Worm (Caenorhabditis elegans) whole organism, late embryonic: ENCODE results near the gene Y54F10AM.15.
"Not testable (repeated sequence)": the region's sequence is repeated elsewhere in the genome, so short reads cannot be mapped to it uniquely, and the experiment has no call there.

ENCODE experiments used
- C08G9.2 ChIP-seq: sonication (generic microtip); optimal IDR thresholded peaks from 2 replicates; lab custom pipeline; 2016; ENCODE audit warnings: mild to moderate bottlenecking, missing genetic modification characterization, moderate library complexity, missing compliant biosample characterization
- K09A11.1 ChIP-seq: sonication (generic microtip); optimal IDR thresholded peaks from 2 replicates; lab custom pipeline; 2017; ENCODE audit warnings: antibody characterized with exemption, mild to moderate bottlenecking, missing genetic modification characterization, missing compliant biosample characterization; ENCODE audit not compliant: insufficient read depth
- T23F11.4 ChIP-seq: fragments of 200-800 bp; sonication (Bioruptor generic); optimal IDR thresholded peaks from 2 replicates; lab custom pipeline; 2018; ENCODE audit warnings: mild to moderate bottlenecking, missing genetic modification characterization, missing compliant biosample characterization
- Y22D7AL.16 ChIP-seq: sonication (generic microtip); optimal IDR thresholded peaks from 2 replicates; lab custom pipeline; 2016; ENCODE audit warnings: missing genetic modification characterization, missing compliant biosample characterization
- ahr-1 ChIP-seq: sonication (generic microtip); optimal IDR thresholded peaks from 2 replicates; lab custom pipeline; 2016; ENCODE audit warnings: missing genetic modification characterization, missing compliant biosample characterization
- ceh-18 ChIP-seq: sonication (generic microtip); optimal IDR thresholded peaks from 2 replicates; lab custom pipeline; 2016; ENCODE audit warnings: missing genetic modification characterization, missing compliant biosample characterization
- ceh-19 ChIP-seq: fragments of 200-800 bp; sonication (Bioruptor generic); optimal IDR thresholded peaks from 2 replicates; lab custom pipeline; 2018; ENCODE audit warnings: mild to moderate bottlenecking, missing genetic modification characterization, missing compliant biosample characterization
- ceh-2 ChIP-seq: sonication (generic microtip); optimal IDR thresholded peaks from 2 replicates; lab custom pipeline; 2016; ENCODE audit warnings: missing genotype, missing genetic modification characterization, missing compliant biosample characterization
- ceh-24 ChIP-seq: sonication (generic microtip); optimal IDR thresholded peaks from 2 replicates; lab custom pipeline; 2016; ENCODE audit warnings: mild to moderate bottlenecking, missing genetic modification characterization, missing compliant biosample characterization
- ceh-30 ChIP-seq: fragments of 150-350 bp; optimal IDR thresholded peaks from 2 replicates; lab custom pipeline; 2014; ENCODE audit warnings: missing biosample characterization, missing genetic modification characterization
- ceh-31 ChIP-seq: sonication (generic microtip); optimal IDR thresholded peaks from 2 replicates; lab custom pipeline; 2016; ENCODE audit warnings: missing genetic modification characterization, missing compliant biosample characterization
- ceh-34 ChIP-seq: sonication (generic microtip); optimal IDR thresholded peaks from 2 replicates; lab custom pipeline; 2016; ENCODE audit warnings: mild to moderate bottlenecking, missing genetic modification characterization, missing compliant biosample characterization
- ceh-9 ChIP-seq: sonication (generic microtip); optimal IDR thresholded peaks from 2 replicates; lab custom pipeline; 2016; ENCODE audit warnings: mild to moderate bottlenecking, missing genetic modification characterization, inconsistent platforms, missing compliant biosample characterization
- che-1 ChIP-seq: sonication (generic microtip); optimal IDR thresholded peaks from 2 replicates; lab custom pipeline; 2016; ENCODE audit warnings: mild to moderate bottlenecking, missing genetic modification characterization, missing compliant biosample characterization
- elt-2 ChIP-seq: sonication (generic microtip); optimal IDR thresholded peaks from 2 replicates; lab custom pipeline; 2016; ENCODE audit warnings: missing genetic modification reagents, missing genetic modification characterization, missing compliant biosample characterization
- elt-4 ChIP-seq: sonication (generic microtip); optimal IDR thresholded peaks from 2 replicates; lab custom pipeline; 2016; ENCODE audit warnings: missing genetic modification characterization, missing compliant biosample characterization
- ets-4 ChIP-seq: sonication (generic microtip); optimal IDR thresholded peaks from 2 replicates; lab custom pipeline; 2016; ENCODE audit warnings: missing genetic modification characterization, missing compliant biosample characterization
- eyg-1 ChIP-seq: sonication (generic microtip); optimal IDR thresholded peaks from 2 replicates; lab custom pipeline; 2016; ENCODE audit warnings: missing genotype, missing genetic modification characterization, missing compliant biosample characterization
- fax-1 ChIP-seq: sonication (generic microtip); optimal IDR thresholded peaks from 2 replicates; lab custom pipeline; 2016; ENCODE audit warnings: missing genotype, missing genetic modification characterization, missing compliant biosample characterization
- hlh-6 ChIP-seq: sonication (generic microtip); optimal IDR thresholded peaks from 2 replicates; lab custom pipeline; 2016; ENCODE audit warnings: missing genotype, missing genetic modification characterization, missing compliant biosample characterization
- mec-3 ChIP-seq: sonication (generic microtip); optimal IDR thresholded peaks from 2 replicates; lab custom pipeline; 2016; ENCODE audit warnings: borderline replicate concordance, missing genetic modification characterization, missing compliant biosample characterization
- nfya-1 ChIP-seq: sonication (generic microtip); optimal IDR thresholded peaks from 2 replicates; lab custom pipeline; 2017; ENCODE audit warnings: missing genetic modification characterization, mild to moderate bottlenecking, missing compliant biosample characterization, antibody characterized with exemption, moderate library complexity
- nhr-232 ChIP-seq: sonication (generic microtip); optimal IDR thresholded peaks from 2 replicates; lab custom pipeline; 2016; ENCODE audit warnings: missing genetic modification characterization, missing compliant biosample characterization
- pag-3 ChIP-seq: sonication (generic microtip); optimal IDR thresholded peaks from 2 replicates; lab custom pipeline; 2016; ENCODE audit warnings: missing compliant biosample characterization, missing genetic modification characterization, borderline replicate concordance
- pax-1 ChIP-seq: fragments of 150-350 bp; optimal IDR thresholded peaks from 2 replicates; lab custom pipeline; 2014; ENCODE audit warnings: missing biosample characterization, missing genetic modification characterization
- pqm-1 ChIP-seq: sonication (generic microtip); optimal IDR thresholded peaks from 2 replicates; lab custom pipeline; 2016; ENCODE audit warnings: missing genetic modification characterization, missing compliant biosample characterization
- pros-1 ChIP-seq: fragments of 150-350 bp; optimal IDR thresholded peaks from 2 replicates; lab custom pipeline; 2014; ENCODE audit warnings: missing biosample characterization, missing genetic modification reagents, missing genetic modification characterization
- ref-2 ChIP-seq: sonication (generic microtip); optimal IDR thresholded peaks from 2 replicates; lab custom pipeline; 2016; ENCODE audit warnings: missing genetic modification characterization, missing compliant biosample characterization
- rnt-1 ChIP-seq: sonication (generic microtip); optimal IDR thresholded peaks from 2 replicates; lab custom pipeline; 2016; ENCODE audit warnings: missing genetic modification characterization, missing compliant biosample characterization
- sdc-2 ChIP-seq: sonication (generic microtip); optimal IDR thresholded peaks from 2 replicates; lab custom pipeline; 2016; ENCODE audit warnings: missing genotype, missing genetic modification characterization, missing compliant biosample characterization
- sox-4 ChIP-seq: sonication (generic microtip); optimal IDR thresholded peaks from 2 replicates; lab custom pipeline; 2017; ENCODE audit warnings: mild to moderate bottlenecking, missing genetic modification characterization, inconsistent platforms, missing compliant biosample characterization
- tbx-2 ChIP-seq: sonication (generic microtip); optimal IDR thresholded peaks from 2 replicates; lab custom pipeline; 2016; ENCODE audit warnings: missing genetic modification characterization, missing compliant biosample characterization
- tbx-7 ChIP-seq: sonication (generic microtip); optimal IDR thresholded peaks from 2 replicates; lab custom pipeline; 2016; ENCODE audit warnings: missing genotype, missing genetic modification characterization, missing compliant biosample characterization
- unc-42 ChIP-seq: sonication (generic microtip); optimal IDR thresholded peaks from 2 replicates; lab custom pipeline; 2016; ENCODE audit warnings: missing genotype, missing genetic modification characterization, missing compliant biosample characterization
- unc-55 ChIP-seq: sonication (generic microtip); optimal IDR thresholded peaks from 2 replicates; lab custom pipeline; 2017; ENCODE audit warnings: missing biosample characterization, missing genetic modification reagents, missing genetic modification characterization
- zip-5 ChIP-seq: sonication (generic microtip); optimal IDR thresholded peaks from 2 replicates; lab custom pipeline; 2016; ENCODE audit warnings: missing genetic modification characterization, missing compliant biosample characterization
- ztf-16 ChIP-seq: sonication (generic microtip); optimal IDR thresholded peaks from 2 replicates; lab custom pipeline; 2017; ENCODE audit warnings: missing genetic modification characterization, missing compliant biosample characterization

The Y54F10AM.15 gene

ce11 chrIII:2563883-2564282, 35.4 kb upstream of the Y54F10AM.15 start, which contains the start of gene Y54F10AM.11:
TSS of gene Y54F10AM.11 (minus strand) at chrIII:2563983.
- TF ChIP-seq unc-42, K09A11.1, hlh-6 (tag; lab: Kevin White, UChicago): not testable (repeated sequence)

DNA sequence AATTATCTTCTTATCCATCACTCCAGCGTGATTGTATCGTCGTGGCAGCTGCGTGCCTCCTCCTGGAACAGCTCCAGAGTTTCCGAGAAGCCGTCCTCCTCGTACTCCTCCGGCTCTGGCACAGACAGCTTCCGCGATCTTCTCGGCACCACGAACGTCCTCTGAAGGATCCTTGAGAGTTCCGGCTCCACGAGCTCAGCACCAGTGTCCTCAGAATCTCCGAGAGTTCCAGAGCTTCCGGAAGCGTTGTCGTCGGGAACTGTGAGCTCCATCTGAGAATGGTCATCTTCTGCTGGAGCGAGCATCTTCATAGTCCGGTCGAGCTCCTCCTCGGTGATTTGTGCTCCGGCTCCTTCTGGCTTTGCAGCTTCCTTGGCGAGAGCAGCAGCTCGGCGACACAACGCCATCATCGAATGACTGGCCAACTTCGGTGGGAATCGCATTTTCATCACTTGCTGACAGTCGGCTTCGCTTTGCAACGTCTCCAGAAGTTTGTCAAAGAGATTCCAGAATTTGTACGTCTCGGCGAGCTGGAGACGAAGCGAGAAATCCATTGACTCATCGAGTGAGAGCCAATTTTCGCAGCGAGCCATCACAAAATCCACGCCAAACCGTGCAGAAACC, 34.7 kb upstream of the Y54F10AM.15 start:
- TF ChIP-seq ceh-18 (tag; lab: Kevin White, UChicago) (no peak), pax-1 (no peak), ceh-2 (tag; lab: Kevin White, UChicago) (no peak), elt-4 (tag; lab: Kevin White, UChicago) (no peak), ceh-9 (no peak), T23F11.4 (GFP tag; lab: Kevin White, UChicago) (no peak), ets-4 (tag; lab: Kevin White, UChicago) (no peak), ceh-19 (GFP tag; lab: Kevin White, UChicago) (no peak), ref-2 (tag; lab: Kevin White, UChicago) (no peak), ceh-31 (tag; lab: Kevin White, UChicago) (no peak), che-1 (no peak), Y22D7AL.16 (no peak)

- TF ChIP-seq mec-3 (no peak), ceh-24 (tag; lab: Kevin White, UChicago) (no peak), che-1 (no peak), pros-1 (tag; lab: Kevin White, UChicago) (no peak), tbx-7 (tag; lab: Kevin White, UChicago) (no peak), nhr-232 (no peak), rnt-1 (no peak)
These were observed 32.9 kb upstream of the Y54F10AM.15 start, which contains the start of gene nhr-239 for ce11 chrIII:2561410-2561809. TSS of gene nhr-239 (plus strand) at chrIII:2561710.

ce11 chrIII:2560763-2561162, 32.3 kb upstream of the Y54F10AM.15 start:
- peak; percentile 29 for TF ChIP-seq hlh-6 (tag; lab: Kevin White, UChicago)
- TF ChIP-seq elt-4 (tag; lab: Kevin White, UChicago): peak; percentile 22
- no peak for TF ChIP-seq K09A11.1 (tag; lab: Kevin White, UChicago)
- peak; percentile 29 for TF ChIP-seq sdc-2 (tag; lab: Kevin White, UChicago)
- no peak for TF ChIP-seq pag-3 (tag; lab: Kevin White, UChicago)
- no peak for TF ChIP-seq ceh-30 (tag; lab: Kevin White, UChicago)
- peak; percentile 40 for TF ChIP-seq C08G9.2 (tag; lab: Kevin White, UChicago)

- TF ChIP-seq pros-1 (tag; lab: Kevin White, UChicago) (no peak), nfya-1 (tag; lab: Kevin White, UChicago) (no peak), T23F11.4 (GFP tag; lab: Kevin White, UChicago) (no peak), fax-1 (no peak), eyg-1 (tag; lab: Kevin White, UChicago) (no peak), sox-4 (tag; lab: Kevin White, UChicago) (no peak), sdc-2 (tag; lab: Kevin White, UChicago) (no peak), tbx-7 (tag; lab: Kevin White, UChicago) (no peak), ceh-24 (tag; lab: Kevin White, UChicago) (no peak), ceh-34 (tag; lab: Kevin White, UChicago) (no peak), zip-5 (tag; lab: Kevin White, UChicago) (no peak), elt-4 (tag; lab: Kevin White, UChicago) (no peak), elt-2 (no peak), unc-55 (GFP tag; lab: Kevin White, UChicago) (no peak), pqm-1 (tag; lab: Kevin White, UChicago) (no peak), ceh-2 (tag; lab: Kevin White, UChicago) (no peak), ahr-1 (tag; lab: Kevin White, UChicago) (no peak), ztf-16 (tag; lab: Kevin White, UChicago) (no peak), tbx-2 (tag; lab: Kevin White, UChicago) (no peak)
These were observed 25.1 kb upstream of the Y54F10AM.15 start for ce11 chrIII:2553579-2553978.
